Worm (Caenorhabditis elegans) whole organism, L4 larva: ENCODE measurements around the gene nkat-1.

Experiments
- F10B5.3 ChIP-seq: sonication (generic microtip); optimal IDR thresholded peaks from 2 replicates; lab custom pipeline; 2016; ENCODE audit warnings: mild to moderate bottlenecking, missing genetic modification characterization, missing compliant biosample characterization
- F44E2.7 ChIP-seq: fragments of 200-800 bp; sonication (Bioruptor generic); IDR thresholded peaks from 2 replicates; pipeline ENCODE4 v2.1.2; 2022; ENCODE audit warnings: missing genetic modification characterization, missing compliant biosample characterization
- F49E8.2 ChIP-seq: sonication (generic microtip); optimal IDR thresholded peaks from 2 replicates; lab custom pipeline; 2016; ENCODE audit warnings: missing compliant biosample characterization, mild to moderate bottlenecking, missing genetic modification characterization, borderline replicate concordance
- T26A8.4 ChIP-seq: fragments of 200-800 bp; sonication (Bioruptor generic); IDR thresholded peaks from 2 replicates; pipeline ENCODE4 v1.3.6; 2022; ENCODE audit warnings: missing genetic modification characterization, missing compliant biosample characterization
- Y75B8A.6 ChIP-seq: fragments of 200-800 bp; sonication (Bioruptor generic); IDR thresholded peaks from 2 replicates; pipeline ENCODE4 v1.3.6; 2022; ENCODE audit warnings: missing genetic modification reagents, missing genetic modification characterization, missing compliant biosample characterization
- aha-1 ChIP-seq: fragments of 150-350 bp; peaks from one replicate; lab custom pipeline; 2014; ENCODE audit warnings: missing biosample characterization, missing genetic modification characterization
- arid-1 ChIP-seq: fragments of 200-800 bp; sonication (Bioruptor generic); conservative IDR thresholded peaks from 2 replicates; pipeline ENCODE4 v1.3.6; 2022; ENCODE audit warnings: missing genetic modification reagents, missing genetic modification characterization, missing compliant biosample characterization
- attf-4 ChIP-seq: sonication (generic microtip); optimal IDR thresholded peaks from 3 replicates; lab custom pipeline; 2017; ENCODE audit warnings: missing biosample characterization, missing genetic modification characterization
- ceh-20 ChIP-seq: fragments of 200-800 bp; sonication (Bioruptor generic); IDR thresholded peaks from 2 replicates; pipeline ENCODE4 v1.3.6; 2022; ENCODE audit warnings: missing genetic modification reagents, missing genetic modification characterization, missing compliant biosample characterization
- ceh-28 ChIP-seq: fragments of 150-350 bp; optimal IDR thresholded peaks from 2 replicates; lab custom pipeline; 2014; ENCODE audit warnings: missing biosample characterization, missing genetic modification reagents, missing genetic modification characterization
- ceh-44 ChIP-seq: fragments of 200-800 bp; sonication (Bioruptor generic); IDR thresholded peaks from 2 replicates; pipeline ENCODE4 v1.3.6; 2022; ENCODE audit warnings: missing genetic modification reagents, missing genetic modification characterization, missing compliant biosample characterization
- ces-1 ChIP-seq: fragments of 150-350 bp; sonication (generic microtip); optimal IDR thresholded peaks from 4 replicates; lab custom pipeline; 2014; ENCODE audit warnings: missing biosample characterization, missing genetic modification reagents, missing genetic modification characterization
- cey-2 ChIP-seq: sonication (generic microtip); optimal IDR thresholded peaks from 3 replicates; lab custom pipeline; 2017; ENCODE audit warnings: missing genetic modification characterization, mild to moderate bottlenecking, missing compliant biosample characterization, antibody characterized with exemption, borderline replicate concordance; ENCODE audit not compliant: insufficient read depth
- daf-16 ChIP-seq, 3 experiments: sonication (generic microtip); optimal IDR thresholded peaks; 2 replicates each; lab custom pipeline; 2016 to 2017; ENCODE audit warnings: missing genetic modification characterization in 3 of 3, missing genetic modification reagents in 3 of 3, mild to moderate bottlenecking in 2 of 3, missing compliant biosample characterization in 2 of 3, missing biosample characterization in 1 of 3, moderate library complexity in 1 of 3
- daf-19 ChIP-seq: fragments of 200-800 bp; sonication (Bioruptor generic); conservative IDR thresholded peaks from 2 replicates; pipeline ENCODE4 v1.3.6; 2022; ENCODE audit warnings: missing genetic modification characterization, missing compliant biosample characterization
- daf-8 ChIP-seq: fragments of 200-800 bp; sonication (Bioruptor generic); IDR thresholded peaks from 2 replicates; pipeline ENCODE4 v1.3.6; 2022; ENCODE audit warnings: missing genetic modification characterization, missing compliant biosample characterization
- dmd-6 ChIP-seq: fragments of 200-800 bp; sonication (Bioruptor generic); IDR thresholded peaks from 2 replicates; pipeline ENCODE4 v1.3.6; 2022; ENCODE audit warnings: missing genetic modification reagents, missing genetic modification characterization, missing compliant biosample characterization
- dmd-9 ChIP-seq: fragments of 200-800 bp; sonication (Bioruptor generic); IDR thresholded peaks from 2 replicates; pipeline ENCODE4 v1.3.6; 2022; ENCODE audit warnings: missing genetic modification reagents, missing genetic modification characterization, missing compliant biosample characterization
- dpl-1 ChIP-seq: fragments of 150-350 bp; optimal IDR thresholded peaks from 2 replicates; lab custom pipeline; 2014; ENCODE audit warnings: missing biosample characterization, missing genetic modification reagents, missing genetic modification characterization
- egl-27 ChIP-seq: sonication (generic microtip); optimal IDR thresholded peaks from 3 replicates; lab custom pipeline; 2017; ENCODE audit warnings: missing biosample characterization, missing genetic modification reagents, missing genetic modification characterization
- egl-43 ChIP-seq: fragments of 200-800 bp; sonication (Bioruptor generic); IDR thresholded peaks from 2 replicates; pipeline ENCODE4 v1.3.6; 2022; ENCODE audit warnings: missing genetic modification reagents, missing genetic modification characterization, missing compliant biosample characterization
- hif-1 ChIP-seq, 2 experiments: sonication (generic microtip); optimal IDR thresholded peaks; 2 replicates each; lab custom pipeline; 2016 to 2017; ENCODE audit warnings: missing compliant biosample characterization in 2 of 2, missing genetic modification characterization in 2 of 2, missing genetic modification reagents in 2 of 2, missing genotype in 2 of 2, mild to moderate bottlenecking in 1 of 2
- lin-13 ChIP-seq: fragments of 150-350 bp; optimal IDR thresholded peaks from 2 replicates; lab custom pipeline; 2014; ENCODE audit warnings: missing biosample characterization, missing genetic modification reagents, missing genetic modification characterization
- lin-15B ChIP-seq: fragments of 150-350 bp; sonication (generic microtip); optimal IDR thresholded peaks from 3 replicates; lab custom pipeline; 2014; ENCODE audit warnings: missing biosample characterization, missing genetic modification characterization
- lin-38 ChIP-seq: fragments of 200-800 bp; sonication (Bioruptor generic); IDR thresholded peaks from 2 replicates; pipeline ENCODE4 v1.3.6; 2022; ENCODE audit warnings: missing genetic modification reagents, missing genetic modification characterization, missing compliant biosample characterization
- madf-5 ChIP-seq, 2 experiments: fragments of 200-800 bp; sonication (Bioruptor generic); IDR thresholded peaks; 2 replicates each; pipeline ENCODE4 v1.3.6; 2022; ENCODE audit warnings: missing compliant biosample characterization in 2 of 2, missing genetic modification characterization in 2 of 2
- mep-1 ChIP-seq: fragments of 150-350 bp; sonication (generic microtip); optimal IDR thresholded peaks from 3 replicates; lab custom pipeline; 2014; ENCODE audit warnings: missing biosample characterization, missing genetic modification characterization
- mes-2 ChIP-seq: sonication (generic microtip); optimal IDR thresholded peaks from 2 replicates; lab custom pipeline; 2016; ENCODE audit warnings: missing genotype, mild to moderate bottlenecking, missing genetic modification characterization, missing compliant biosample characterization; ENCODE audit not compliant: poor library complexity, severe bottlenecking
- mxl-2 ChIP-seq: fragments of 200-800 bp; sonication (Bioruptor generic); conservative IDR thresholded peaks from 2 replicates; pipeline ENCODE4 v1.3.6; 2022; ENCODE audit warnings: missing genetic modification reagents, missing genetic modification characterization, missing compliant biosample characterization
- nhr-10 ChIP-seq: fragments of 150-350 bp; optimal IDR thresholded peaks from 2 replicates; lab custom pipeline; 2014; ENCODE audit warnings: missing biosample characterization, missing genetic modification characterization
- nhr-237 ChIP-seq: sonication (generic microtip); optimal IDR thresholded peaks from 2 replicates; lab custom pipeline; 2017; ENCODE audit warnings: missing biosample characterization, missing genetic modification characterization
- nhr-25 ChIP-seq: sonication (generic microtip); optimal IDR thresholded peaks from 2 replicates; lab custom pipeline; 2017; ENCODE audit warnings: missing genetic modification characterization, mild to moderate bottlenecking, missing compliant biosample characterization, antibody characterized with exemption, moderate library complexity, borderline replicate concordance; ENCODE audit not compliant: insufficient read depth
- nhr-42 ChIP-seq: fragments of 200-800 bp; sonication (Bioruptor generic); IDR thresholded peaks from 2 replicates; pipeline ENCODE4 v1.3.6; 2022; ENCODE audit warnings: missing genetic modification characterization, missing compliant biosample characterization
- nhr-48 ChIP-seq: sonication (generic microtip); optimal IDR thresholded peaks from 2 replicates; lab custom pipeline; 2016; ENCODE audit warnings: mild to moderate bottlenecking, missing genetic modification characterization, missing compliant biosample characterization
- nhr-77 ChIP-seq: fragments of 150-350 bp; optimal IDR thresholded peaks from 2 replicates; lab custom pipeline; 2014; ENCODE audit warnings: missing biosample characterization, missing genetic modification characterization
- pqm-1 ChIP-seq: sonication (generic microtip); optimal IDR thresholded peaks from 2 replicates; lab custom pipeline; 2017; ENCODE audit warnings: missing biosample characterization, missing genetic modification characterization
- saeg-2 ChIP-seq: fragments of 200-800 bp; sonication (Bioruptor generic); IDR thresholded peaks from 2 replicates; pipeline ENCODE4 v1.3.6; 2022; ENCODE audit warnings: missing genetic modification reagents, missing genetic modification characterization, missing compliant biosample characterization
- set-16 ChIP-seq: fragments of 200-800 bp; sonication (Bioruptor generic); IDR thresholded peaks from 2 replicates; pipeline ENCODE4 v1.3.6; 2022; ENCODE audit warnings: missing genetic modification reagents, missing genetic modification characterization, missing compliant biosample characterization
- skn-1 ChIP-seq: fragments of 150-350 bp; optimal IDR thresholded peaks from 2 replicates; lab custom pipeline; 2014; ENCODE audit warnings: missing biosample characterization, missing genetic modification characterization
- snpc-4 ChIP-seq: fragments of 150-350 bp; optimal IDR thresholded peaks from 2 replicates; lab custom pipeline; 2014; ENCODE audit warnings: missing biosample characterization, missing genetic modification characterization
- spr-1 ChIP-seq: sonication (generic microtip); optimal IDR thresholded peaks from 2 replicates; lab custom pipeline; 2016; ENCODE audit warnings: mild to moderate bottlenecking, missing genetic modification characterization, missing compliant biosample characterization
- spr-3 ChIP-seq: fragments of 200-800 bp; sonication (Bioruptor generic); optimal IDR thresholded peaks from 2 replicates; lab custom pipeline; 2018; ENCODE audit warnings: mild to moderate bottlenecking, missing genetic modification characterization, missing compliant biosample characterization
- tra-1 ChIP-seq: fragments of 200-800 bp; sonication (Bioruptor generic); IDR thresholded peaks from 2 replicates; pipeline ENCODE4 v1.3.6; 2022; ENCODE audit warnings: missing genetic modification reagents, missing genetic modification characterization, missing compliant biosample characterization
- unc-39 ChIP-seq: sonication (generic microtip); optimal IDR thresholded peaks from 2 replicates; lab custom pipeline; 2017; ENCODE audit warnings: missing biosample characterization, missing genetic modification characterization
- unc-62 ChIP-seq, 3 experiments: fragments of 150-350 bp in 1 of 3; sonication (generic microtip); optimal IDR thresholded peaks in 2 of 3; peaks in 1 of 3; 1 replicate in 1 of 3; 2 replicates in 2 of 3; lab custom pipeline; 2014 to 2017; ENCODE audit warnings: missing biosample characterization in 3 of 3, missing genetic modification characterization in 3 of 3, missing genetic modification reagents in 3 of 3, missing genotype in 1 of 3
- zag-1 ChIP-seq: fragments of 150-350 bp; optimal IDR thresholded peaks from 2 replicates; lab custom pipeline; 2014; ENCODE audit warnings: missing biosample characterization, missing genetic modification characterization
- zfp-3 ChIP-seq: fragments of 200-800 bp; sonication (Bioruptor generic); conservative IDR thresholded peaks from 2 replicates; pipeline ENCODE4 v1.3.6; 2022; ENCODE audit warnings: missing genetic modification reagents, missing genetic modification characterization, missing compliant biosample characterization
- zip-11 ChIP-seq: fragments of 200-800 bp; sonication (Bioruptor generic); IDR thresholded peaks from 2 replicates; pipeline ENCODE4 v1.3.6; 2022; ENCODE audit warnings: missing genetic modification characterization, missing compliant biosample characterization

The nkat-1 gene

DNA sequence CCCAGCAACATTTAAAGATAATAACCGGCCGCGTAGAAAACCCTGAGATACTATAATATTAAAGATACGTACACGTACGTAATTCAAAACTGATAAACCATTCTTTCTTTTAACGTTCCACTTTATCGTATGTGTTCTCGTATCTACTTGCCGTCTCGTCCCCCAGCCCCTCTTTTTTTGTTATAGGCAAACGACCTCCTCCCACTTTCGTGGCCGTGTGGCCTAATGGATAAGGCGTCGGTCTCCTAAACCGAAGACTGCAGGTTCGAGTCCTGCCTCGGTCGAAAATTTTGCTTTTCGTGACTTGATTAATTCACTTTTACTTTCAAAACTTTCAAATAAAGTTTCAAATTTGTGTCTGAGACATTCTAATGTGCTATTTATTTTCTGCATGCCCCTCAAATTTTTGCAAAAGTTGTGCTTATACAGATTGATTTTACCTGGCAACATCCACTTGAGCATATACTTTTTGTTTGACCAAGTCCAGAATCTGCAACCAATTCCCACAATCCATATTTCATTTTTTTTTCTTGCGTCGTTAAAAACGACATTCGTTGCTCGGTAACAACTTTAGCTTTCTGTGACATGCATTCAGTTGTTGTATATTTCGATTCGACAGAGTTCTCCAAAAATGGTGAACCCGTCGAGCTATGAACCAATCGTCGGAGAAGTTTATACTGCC is 24.3 kb downstream of the nkat-1 start, which contains the start of gene F28H6.7 (continued):
- TF ChIP-seq unc-62 (GFP tag; optimal IDR thresholded peaks at IDR 0.05 in 1 of 2; lab: Kevin White, UChicago) (no peak), unc-62 (tag; optimal IDR thresholded peaks at IDR 0.05; lab: Kevin White, UChicago) (no peak), daf-19 (GFP tag; lab: Robert Waterston, UW) (no peak), madf-5 (GFP tag; IDR thresholded peaks at IDR 0.05; lab: Robert Waterston, UW) (peak in 1 of 2 experiments; percentile 30; a peak in 1 of 4 replicates), skn-1 (tag; lab: Kevin White, UChicago) (no peak), F49E8.2 (tag; lab: Kevin White, UChicago) (no peak), Y75B8A.6 (GFP tag; lab: Robert Waterston, UW) (0 out of 2 replicates have a peak, but pooled peaks have one; percentile 11), dmd-6 (peak; percentile 43; the same call in 1 of the 2 replicates), daf-16 (GFP tag; optimal IDR thresholded peaks at IDR 0.05; lab: Kevin White, UChicago) (peak; percentile 10 to 58), daf-16 (tag; optimal IDR thresholded peaks at IDR 0.05; lab: Kevin White, UChicago) (peak; percentile 42), lin-38 (no peak), dmd-9 (GFP tag; lab: Robert Waterston, UW) (peak; percentile 82), snpc-4 (tag; lab: Kevin White, UChicago) (no peak), nhr-25 (tag; lab: Kevin White, UChicago) (no peak), pqm-1 (tag; lab: Kevin White, UChicago) (no peak), nhr-48 (no peak), ceh-20 (GFP tag; lab: Robert Waterston, UW) (peak; percentile 63; the same call in 1 of the 2 replicates), lin-13 (GFP tag; lab: Kevin White, UChicago) (peak; percentile 26), unc-39 (no peak), cey-2 (tag; lab: Kevin White, UChicago) (no peak), nhr-42 (GFP tag; lab: Robert Waterston, UW) (no peak), daf-8 (GFP tag; lab: Robert Waterston, UW) (no peak), attf-4 (tag; lab: Kevin White, UChicago) (no peak), ces-1 (GFP tag; lab: Kevin White, UChicago) (no peak), ceh-28 (tag; lab: Kevin White, UChicago) (no peak), F44E2.7 (0 out of 2 replicates have a peak, but pooled peaks have one; percentile 47), dpl-1 (peak; percentile 32), arid-1 (GFP tag; lab: Robert Waterston, UW) (peak; percentile 68), F10B5.3 (tag; lab: Kevin White, UChicago) (no peak), mep-1 (tag; lab: Kevin White, UChicago) (peak; percentile 52), tra-1 (GFP tag; lab: Robert Waterston, UW) (peak; percentile 59; the same call in 1 of the 2 replicates), nhr-237 (no peak), nhr-77 (peak; percentile 33), set-16 (GFP tag; lab: Robert Waterston, UW) (no peak; the same call in 1 of the 2 replicates), spr-3 (peak; percentile 66), egl-43 (peak; percentile 92), zag-1 (tag; lab: Kevin White, UChicago) (no peak), egl-27 (tag; lab: Kevin White, UChicago) (no peak), ceh-44 (no peak), mes-2 (no peak), aha-1 (no peak), saeg-2 (0 out of 2 replicates have a peak, but pooled peaks have one; percentile 16), spr-1 (tag; lab: Kevin White, UChicago) (peak; percentile 44), nhr-10 (tag; lab: Kevin White, UChicago) (no peak), mxl-2 (GFP tag; lab: Robert Waterston, UW) (no peak; the same call in 1 of the 2 replicates), zfp-3 (GFP tag; lab: Robert Waterston, UW) (0 out of 2 replicates have a peak, but pooled peaks have one; percentile 25), lin-15B (tag; lab: Kevin White, UChicago) (no peak), zip-11 (GFP tag; lab: Robert Waterston, UW) (no peak; the same call in 1 of the 2 replicates), T26A8.4 (no peak), hif-1 (tag; optimal IDR thresholded peaks at IDR 0.05; lab: Kevin White, UChicago) (no peak)
